ENCODE assay signal across 5 fruit fly cellular contexts in the genomic region with DNA sequence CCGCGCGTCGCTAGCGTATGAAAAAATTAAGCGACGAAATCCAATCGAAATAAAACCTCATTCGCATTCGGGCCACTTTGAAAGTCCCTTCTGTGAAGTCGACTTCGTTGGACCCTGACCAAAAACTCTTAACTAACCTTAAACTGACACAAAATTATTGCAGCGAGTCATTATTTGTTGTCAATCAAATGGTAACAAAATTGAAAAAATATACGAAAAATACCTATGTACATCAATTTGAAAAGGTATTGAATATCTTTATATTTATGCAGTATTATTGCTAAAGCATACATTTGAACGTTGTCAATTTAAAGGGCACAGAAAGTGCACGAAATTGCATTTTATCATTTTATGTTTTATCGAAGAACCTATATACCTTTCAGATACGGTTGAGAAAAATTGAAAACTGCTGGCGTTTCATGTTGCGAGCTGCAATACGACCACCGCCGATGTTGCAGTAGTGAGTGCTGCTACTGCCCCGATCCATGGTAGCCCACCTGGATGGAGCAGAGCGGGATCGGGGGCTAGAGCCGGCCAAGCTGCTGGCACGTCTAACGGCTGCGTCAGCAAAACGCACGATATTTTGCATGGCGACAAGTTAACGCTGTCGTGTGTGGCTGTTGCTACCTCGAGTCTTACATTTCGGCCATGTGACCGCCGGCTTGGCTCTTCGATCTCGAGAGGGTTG.
TF ChIP-seq lines count a peak whose summit lies in the region.

No protein-coding gene starts in this region.

- no peak for TF ChIP-seq CTCF in whole organism, embryonic (GFP tag; optimal IDR thresholded peaks at IDR 0.05; lab: Kevin White, UChicago)

TF ChIP-seq in whole organism, adult, 20 proteins besides CTCF, POLR2A, EP300 and RAD21:
- TF ChIP-seq CG33017 (tag; optimal IDR thresholded peaks at IDR 0.05; lab: Kevin White, UChicago) (no peak), tj (GFP tag; optimal IDR thresholded peaks at IDR 0.05; lab: Kevin White, UChicago) (peak; percentile 98)

TF ChIP-seq in whole organism, embryonic, 481 proteins besides CTCF, POLR2A, EP300 and RAD21:
- TF ChIP-seq Bdp1 (GFP tag; optimal IDR thresholded peaks at IDR 0.05; lab: Kevin White, UChicago) (no peak), bsh (GFP tag; optimal IDR thresholded peaks at IDR 0.05; lab: Kevin White, UChicago) (peak in 1 of 2 experiments; percentile 2), Drgx (GFP tag; IDR thresholded peaks at IDR 0.05; lab: Robert Waterston, UW) (peak; percentile 12; the same call in 1 of the 2 replicates)

TF ChIP-seq in whole organism, prepupa, 60 proteins besides CTCF, POLR2A, EP300 and RAD21 (continues in another document):
- TF ChIP-seq Gug (GFP tag; IDR thresholded peaks at IDR 0.05; lab: Robert Waterston, UW) (0 out of 2 replicates have a peak, but pooled peaks have one; percentile 21), pdm3 (GFP tag; optimal IDR thresholded peaks at IDR 0.05; lab: Kevin White, UChicago) (peak; percentile 67), CG11902 (GFP tag; optimal IDR thresholded peaks at IDR 0.05; lab: Kevin White, UChicago) (no peak), dsx (GFP tag; optimal IDR thresholded peaks at IDR 0.05; lab: Kevin White, UChicago; ENCODE audit: poor library complexity, severe bottlenecking) (no peak), acj6 (GFP tag; optimal IDR thresholded peaks at IDR 0.05; lab: Kevin White, UChicago) (peak; percentile 56), Lpt (GFP tag; optimal IDR thresholded peaks at IDR 0.05; lab: Kevin White, UChicago) (peak; percentile 23), cyc (GFP tag; optimal IDR thresholded peaks at IDR 0.05; lab: Kevin White, UChicago) (peak; percentile 24), CG11294 (GFP tag; IDR thresholded peaks at IDR 0.05; lab: Robert Waterston, UW) (no peak), fd85E (GFP tag; optimal IDR thresholded peaks at IDR 0.05; lab: Kevin White, UChicago) (no peak), achi (GFP tag; optimal IDR thresholded peaks at IDR 0.05; lab: Kevin White, UChicago) (peak; percentile 62), CG8119 (GFP tag; IDR thresholded peaks at IDR 0.05; lab: Robert Waterston, UW) (peak; percentile 73), CG11762 (GFP tag; optimal IDR thresholded peaks at IDR 0.05; lab: Kevin White, UChicago; ENCODE audit: insufficient read depth) (peak; percentile 20), CG10631 (GFP tag; optimal IDR thresholded peaks at IDR 0.05; lab: Kevin White, UChicago) (peak; percentile 42), Eip75B (GFP tag; optimal IDR thresholded peaks at IDR 0.05; lab: Kevin White, UChicago) (peak; percentile 9), CG16779 (tag; optimal IDR thresholded peaks at IDR 0.05; lab: Kevin White, UChicago) (peak; percentile 8), net (GFP tag; optimal IDR thresholded peaks at IDR 0.05; lab: Kevin White, UChicago) (peak; percentile 29), esn (GFP tag; optimal IDR thresholded peaks at IDR 0.05; lab: Kevin White, UChicago) (peak; percentile 55), CG8319 (GFP tag; optimal IDR thresholded peaks at IDR 0.05; lab: Kevin White, UChicago) (peak; percentile 18), svp (GFP tag; lab: Kevin White, UChicago) (peak; percentile 65), vri (GFP tag; optimal IDR thresholded peaks at IDR 0.05; lab: Kevin White, UChicago) (no peak), CG31627 (GFP tag; optimal IDR thresholded peaks at IDR 0.05; lab: Kevin White, UChicago) (peak; percentile 55), spab (GFP tag; optimal IDR thresholded peaks at IDR 0.05; lab: Kevin White, UChicago) (no peak), CG15336 (GFP tag; IDR thresholded peaks at IDR 0.05; lab: Robert Waterston, UW) (peak; percentile 40; the same call in 1 of the 2 replicates), eg (GFP tag; IDR thresholded peaks at IDR 0.05; lab: Robert Waterston, UW) (peak; percentile 46; the same call in 1 of the 3 replicates)

TF ChIP-seq in whole organism, pupa, 21 proteins besides CTCF, POLR2A, EP300 and RAD21:
- no peak for TF ChIP-seq CG32121 (GFP tag; IDR thresholded peaks at IDR 0.05; lab: Robert Waterston, UW)
- no peak for TF ChIP-seq rn (GFP tag; IDR thresholded peaks at IDR 0.05; lab: Robert Waterston, UW)
- TF ChIP-seq CG13204 (GFP tag; optimal IDR thresholded peaks at IDR 0.05; lab: Kevin White, UChicago), result no peak
- TF ChIP-seq CG12605 (GFP tag; IDR thresholded peaks at IDR 0.05; lab: Robert Waterston, UW), result no peak
- peak; percentile 63 for TF ChIP-seq CG8301 (tag; optimal IDR thresholded peaks at IDR 0.05; lab: Kevin White, UChicago)
- peak; percentile 55 for TF ChIP-seq CG8159 (tag; optimal IDR thresholded peaks at IDR 0.05; lab: Kevin White, UChicago)
- TF ChIP-seq CG14655 (GFP tag; optimal IDR thresholded peaks at IDR 0.05; lab: Kevin White, UChicago), result peak; percentile 68
- no peak for TF ChIP-seq fd96Ca (GFP tag; IDR thresholded peaks at IDR 0.05; lab: Robert Waterston, UW)
- peak; percentile 40 for TF ChIP-seq CG34367 (tag; optimal IDR thresholded peaks at IDR 0.05; lab: Kevin White, UChicago)
- peak; percentile 58 for TF ChIP-seq CG15710 (tag; optimal IDR thresholded peaks at IDR 0.05; lab: Kevin White, UChicago)
- peak; percentile 43 for TF ChIP-seq CG17806 (tag; optimal IDR thresholded peaks at IDR 0.05; lab: Kevin White, UChicago)
- TF ChIP-seq CG9948 (tag; optimal IDR thresholded peaks at IDR 0.05; lab: Kevin White, UChicago), result peak; percentile 67
- TF ChIP-seq Pif1A (GFP tag; optimal IDR thresholded peaks at IDR 0.05; lab: Kevin White, UChicago), result peak; percentile 31
- no peak for TF ChIP-seq EcR (GFP tag; optimal IDR thresholded peaks at IDR 0.05; lab: Kevin White, UChicago)
- no peak; the same call in 1 of the 2 replicates for TF ChIP-seq Ets98B (GFP tag; IDR thresholded peaks at IDR 0.05; lab: Robert Waterston, UW)
- no peak for TF ChIP-seq gl (tag; optimal IDR thresholded peaks at IDR 0.05; lab: Kevin White, UChicago)
- TF ChIP-seq CG10348 (GFP tag; IDR thresholded peaks at IDR 0.05; lab: Robert Waterston, UW), result no peak
- TF ChIP-seq Pif1B (GFP tag; optimal IDR thresholded peaks at IDR 0.05; lab: Kevin White, UChicago), result peak; percentile 48
- no peak for TF ChIP-seq D1 (tag; optimal IDR thresholded peaks at IDR 0.05; lab: Kevin White, UChicago)
- no peak for TF ChIP-seq Snoo (tag; optimal IDR thresholded peaks at IDR 0.05; lab: Kevin White, UChicago)
- TF ChIP-seq CG4496 (GFP tag; IDR thresholded peaks at IDR 0.05; lab: Robert Waterston, UW), result no peak

TF ChIP-seq in whole organism, wandering third instar larva, 38 proteins besides CTCF, POLR2A, EP300 and RAD21:
- TF ChIP-seq lola (GFP tag; optimal IDR thresholded peaks at IDR 0.05; lab: Kevin White, UChicago) (no peak), Hr83 (GFP tag; optimal IDR thresholded peaks at IDR 0.05; lab: Kevin White, UChicago; ENCODE audit: poor library complexity, severe bottlenecking) (no peak), rgr (GFP tag; optimal IDR thresholded peaks at IDR 0.05; lab: Kevin White, UChicago) (peak; percentile 3), OdsH (GFP tag; optimal IDR thresholded peaks at IDR 0.05; lab: Kevin White, UChicago) (no peak), Hnf4 (GFP tag; optimal IDR thresholded peaks at IDR 0.05; lab: Kevin White, UChicago) (no peak), psq (GFP tag; optimal IDR thresholded peaks at IDR 0.05; lab: Kevin White, UChicago) (no peak), dsf (GFP tag; optimal IDR thresholded peaks at IDR 0.05; lab: Kevin White, UChicago; ENCODE audit: borderline replicate concordance) (no peak), jim (GFP tag; optimal IDR thresholded peaks at IDR 0.05; lab: Kevin White, UChicago) (no peak), Jra (GFP tag; optimal IDR thresholded peaks at IDR 0.05; lab: Kevin White, UChicago) (no peak), sage (GFP tag; optimal IDR thresholded peaks at IDR 0.05; lab: Kevin White, UChicago) (no peak), ey (GFP tag; optimal IDR thresholded peaks at IDR 0.05; lab: Kevin White, UChicago) (peak; percentile 27), dl (GFP tag; optimal IDR thresholded peaks at IDR 0.05; lab: Kevin White, UChicago; ENCODE audit: insufficient read depth in 1 of 2, partially characterized antibody in 2 of 2) (no peak), h (GFP tag; optimal IDR thresholded peaks at IDR 0.05; lab: Kevin White, UChicago) (peak; percentile 7), foxo (GFP tag; optimal IDR thresholded peaks at IDR 0.05; lab: Kevin White, UChicago) (no peak), Hr78 (GFP tag; optimal IDR thresholded peaks at IDR 0.05; lab: Kevin White, UChicago) (no peak), N (GFP tag; optimal IDR thresholded peaks at IDR 0.05; lab: Kevin White, UChicago) (no peak), GATAd (GFP tag; optimal IDR thresholded peaks at IDR 0.05; lab: Kevin White, UChicago) (no peak), usp (GFP tag; optimal IDR thresholded peaks at IDR 0.05; lab: Kevin White, UChicago) (no peak), pan (optimal IDR thresholded peaks at IDR 0.05; lab: Kevin White, UChicago) (no peak), dmrt93B (GFP tag; optimal IDR thresholded peaks at IDR 0.05; lab: Kevin White, UChicago) (no peak), woc (GFP tag; optimal IDR thresholded peaks at IDR 0.05; lab: Kevin White, UChicago) (peak; percentile 6), tai (GFP tag; optimal IDR thresholded peaks at IDR 0.05; lab: Kevin White, UChicago) (no peak), Sp1 (GFP tag; optimal IDR thresholded peaks at IDR 0.05; lab: Kevin White, UChicago) (no peak), CrebA (GFP tag; optimal IDR thresholded peaks at IDR 0.05; lab: Kevin White, UChicago; ENCODE audit: borderline replicate concordance) (no peak), Vsx2 (GFP tag; optimal IDR thresholded peaks at IDR 0.05; lab: Kevin White, UChicago; ENCODE audit: partially characterized antibody) (no peak)
